Worm (Caenorhabditis elegans): ENCODE results near the gene ubc-18.

DNA sequence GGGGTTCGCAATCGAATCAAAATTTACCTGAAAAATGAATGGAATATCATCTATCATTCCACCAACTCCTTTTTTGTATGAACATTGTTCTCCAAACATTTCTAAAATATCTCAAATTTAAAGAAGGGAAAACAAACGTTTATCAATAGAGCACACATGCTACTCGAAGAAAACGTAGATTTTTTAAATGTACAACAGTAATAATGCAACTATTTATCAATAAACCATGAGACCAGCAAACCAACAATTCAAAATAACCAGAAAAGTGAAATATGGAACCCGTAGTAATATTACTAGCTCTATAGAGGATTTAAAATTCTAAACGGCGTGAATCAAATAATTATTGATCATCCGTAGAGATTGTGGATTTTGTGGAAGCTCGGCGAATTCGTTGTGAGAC, 10.4 kb upstream of the ubc-18 start, which contains the start of gene ZK418.6:
- TF ChIP-seq nhr-28 (tag; optimal IDR thresholded peaks at IDR 0.05): no peak
- TF ChIP-seq bed-3 (GFP tag; optimal IDR thresholded peaks at IDR 0.05): no peak
- TF ChIP-seq drap-1 (GFP tag; optimal IDR thresholded peaks at IDR 0.05): no peak
- TF ChIP-seq unc-62 (GFP tag; optimal IDR thresholded peaks at IDR 0.05): no peak
- TF ChIP-seq unc-39 (tag; optimal IDR thresholded peaks at IDR 0.05): no peak

Measured in whole organism, mixed stage, embryonic.